Worm (Caenorhabditis elegans) whole organism, L4 larva: ENCODE data around the gene chil-7.

Experiments used
- F10B5.3 ChIP-seq: sonication (generic microtip); optimal IDR thresholded peaks from 2 replicates; lab custom pipeline; 2016; ENCODE audit warnings: mild to moderate bottlenecking, missing genetic modification characterization, missing compliant biosample characterization
- aha-1 ChIP-seq: fragments of 150-350 bp; peaks from one replicate; lab custom pipeline; 2014; ENCODE audit warnings: missing biosample characterization, missing genetic modification characterization
- cey-2 ChIP-seq: sonication (generic microtip); optimal IDR thresholded peaks from 3 replicates; lab custom pipeline; 2017; ENCODE audit warnings: missing genetic modification characterization, mild to moderate bottlenecking, missing compliant biosample characterization, antibody characterized with exemption, borderline replicate concordance; ENCODE audit not compliant: insufficient read depth
- daf-8 ChIP-seq: fragments of 200-800 bp; sonication (Bioruptor generic); IDR thresholded peaks from 2 replicates; pipeline ENCODE4 v1.3.6; 2022; ENCODE audit warnings: missing genetic modification characterization, missing compliant biosample characterization
- egl-27 ChIP-seq: sonication (generic microtip); optimal IDR thresholded peaks from 3 replicates; lab custom pipeline; 2017; ENCODE audit warnings: missing biosample characterization, missing genetic modification reagents, missing genetic modification characterization
- hlh-11 ChIP-seq: fragments of 200-800 bp; sonication (Bioruptor generic); optimal IDR thresholded peaks from 2 replicates; lab custom pipeline; 2018; ENCODE audit warnings: mild to moderate bottlenecking, missing genetic modification characterization, missing compliant biosample characterization
- lin-15B ChIP-seq: fragments of 150-350 bp; sonication (generic microtip); optimal IDR thresholded peaks from 3 replicates; lab custom pipeline; 2014; ENCODE audit warnings: missing biosample characterization, missing genetic modification characterization
- nhr-102 ChIP-seq: sonication (generic microtip); optimal IDR thresholded peaks from 2 replicates; lab custom pipeline; 2016; ENCODE audit warnings: mild to moderate bottlenecking, missing genetic modification characterization, moderate library complexity, missing compliant biosample characterization
- nhr-237 ChIP-seq: sonication (generic microtip); optimal IDR thresholded peaks from 2 replicates; lab custom pipeline; 2017; ENCODE audit warnings: missing biosample characterization, missing genetic modification characterization
- nhr-28 ChIP-seq: fragments of 150-350 bp; optimal IDR thresholded peaks from 2 replicates; lab custom pipeline; 2014; ENCODE audit warnings: missing biosample characterization, missing genetic modification characterization
- rbr-2 ChIP-seq: sonication (generic microtip); optimal IDR thresholded peaks from 2 replicates; lab custom pipeline; 2016; ENCODE audit warnings: missing genotype, missing genetic modification characterization, missing compliant biosample characterization
- sdz-12 ChIP-seq: fragments of 200-800 bp; sonication (Bioruptor generic); optimal IDR thresholded peaks from 2 replicates; lab custom pipeline; 2018; ENCODE audit warnings: mild to moderate bottlenecking, missing genetic modification characterization, missing compliant biosample characterization

DNA sequence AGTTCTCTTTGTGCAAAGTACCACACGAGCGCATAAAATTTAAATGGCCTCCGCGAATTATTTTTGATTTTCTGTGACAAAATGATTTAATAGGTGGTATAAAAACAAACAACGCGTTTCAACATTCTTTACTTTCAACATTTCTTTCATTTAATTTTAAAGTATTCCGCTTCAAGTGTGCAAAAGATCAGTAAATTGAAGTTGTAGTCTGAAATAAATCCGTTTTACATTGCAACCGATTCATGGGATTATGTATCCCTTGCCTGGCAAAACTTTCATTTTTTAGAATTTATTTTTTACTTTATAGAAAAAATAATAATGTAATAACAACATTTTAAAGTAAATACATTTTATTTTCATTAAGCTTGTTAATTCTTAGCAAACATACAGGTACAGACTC lies 23.5 kb upstream of the chil-7 start, which contains the start of gene F26C11.1:
- TF ChIP-seq rbr-2 (tag; lab: Kevin White, UChicago) (no peak), egl-27 (tag; lab: Kevin White, UChicago) (no peak), nhr-28 (tag; lab: Kevin White, UChicago) (no peak), lin-15B (tag; lab: Kevin White, UChicago) (no peak), F10B5.3 (no peak), hlh-11 (tag; lab: Kevin White, UChicago) (no peak), nhr-102 (tag; lab: Kevin White, UChicago) (no peak), aha-1 (tag; lab: Kevin White, UChicago) (no peak), cey-2 (tag; lab: Kevin White, UChicago) (no peak), nhr-237 (tag; lab: Kevin White, UChicago) (no peak), daf-8 (no peak), sdz-12 (no peak)
